Fruit fly (Drosophila melanogaster) whole organism, embryonic: ENCODE measurements around the gene UQCR-Q.

Source experiments
- ATbp ChIP-seq: fragments of 200-800 bp; sonication (Bioruptor generic); optimal IDR thresholded peaks from 2 replicates; lab custom pipeline; 2017; ENCODE audit warnings: missing biosample characterization, mild to moderate bottlenecking, missing genetic modification characterization, missing genetic modification reagents
- Bdp1 ChIP-seq: fragments of 200-800 bp; sonication (Bioruptor generic); optimal IDR thresholded peaks from 3 replicates; lab custom pipeline; 2016; ENCODE audit warnings: missing biosample characterization, missing genetic modification characterization
- CG10209 ChIP-seq: fragments of 200-800 bp; sonication (Bioruptor generic); optimal IDR thresholded peaks from 3 replicates; lab custom pipeline; 2017; ENCODE audit warnings: missing biosample characterization, mild to moderate bottlenecking, missing genetic modification characterization, missing genetic modification reagents
- CG10267 ChIP-seq: fragments of 200-800 bp; sonication (Bioruptor generic); optimal IDR thresholded peaks from 2 replicates; lab custom pipeline; 2018; ENCODE audit warnings: missing biosample characterization, mild to moderate bottlenecking, missing genetic modification characterization, moderate library complexity
- CG11456 ChIP-seq: fragments of 200-800 bp; sonication (Bioruptor generic); IDR thresholded peaks from 3 replicates; pipeline ENCODE4 v1.3.6; 2022; ENCODE audit warnings: missing biosample characterization, missing genetic modification characterization
- CG11723 ChIP-seq: fragments of 200-800 bp; sonication (Bioruptor generic); optimal IDR thresholded peaks from 2 replicates; lab custom pipeline; 2017; ENCODE audit warnings: missing biosample characterization, mild to moderate bottlenecking, missing genetic modification characterization
- CG1602 ChIP-seq: fragments of 200-800 bp; sonication (Bioruptor generic); optimal IDR thresholded peaks from 3 replicates; lab custom pipeline; 2016; ENCODE audit warnings: missing biosample characterization, missing genetic modification characterization
- CG16779 ChIP-seq: fragments of 200-800 bp; sonication (Bioruptor generic); IDR thresholded peaks from 2 replicates; pipeline ENCODE4 v1.3.6; 2022; ENCODE audit warnings: missing biosample characterization, missing genetic modification characterization
- CG17829 ChIP-seq: fragments of 200-800 bp; optimal IDR thresholded peaks from 2 replicates; lab custom pipeline; 2019; ENCODE audit warnings: missing biosample characterization, mild to moderate bottlenecking, missing genetic modification characterization, moderate library complexity
- CG32767 ChIP-seq: fragments of 200-800 bp; sonication (Bioruptor generic); IDR thresholded peaks from 2 replicates; pipeline ENCODE4 v1.3.6; 2022; ENCODE audit warnings: missing biosample characterization, missing genetic modification characterization
- CG33213 ChIP-seq: fragments of 200-800 bp; sonication (Bioruptor generic); optimal IDR thresholded peaks from 3 replicates; lab custom pipeline; 2016; ENCODE audit warnings: missing biosample characterization, missing genetic modification characterization
- CG6791 ChIP-seq: fragments of 200-800 bp; sonication (Bioruptor generic); IDR thresholded peaks from 3 replicates; pipeline ENCODE4 v1.3.6; 2022; ENCODE audit warnings: missing biosample characterization, missing genetic modification characterization; ENCODE audit not compliant: partially characterized antibody
- CG7357 ChIP-seq: fragments of 200-800 bp; sonication (Bioruptor generic); IDR thresholded peaks from 3 replicates; pipeline ENCODE4 v1.3.6; 2022; ENCODE audit warnings: missing biosample characterization, missing genetic modification characterization
- CG7556 ChIP-seq: fragments of 200-800 bp; sonication (Bioruptor generic); optimal IDR thresholded peaks from 2 replicates; lab custom pipeline; 2017; ENCODE audit warnings: missing biosample characterization, mild to moderate bottlenecking, missing genetic modification characterization
- CG7987 ChIP-seq: fragments of 200-800 bp; sonication (Bioruptor generic); optimal IDR thresholded peaks from 2 replicates; lab custom pipeline; 2018; ENCODE audit warnings: missing biosample characterization, mild to moderate bottlenecking, missing genetic modification characterization, moderate library complexity
- CG8281 ChIP-seq: fragments of 200-800 bp; sonication (Bioruptor generic); optimal IDR thresholded peaks from 2 replicates; lab custom pipeline; 2018; ENCODE audit warnings: missing biosample characterization, mild to moderate bottlenecking, missing genetic modification characterization, moderate library complexity
- CG9215 ChIP-seq: fragments of 200-800 bp; sonication (Bioruptor generic); IDR thresholded peaks from 2 replicates; pipeline ENCODE4 v1.3.6; 2022; ENCODE audit warnings: missing biosample characterization, missing genetic modification characterization
- CTCF ChIP-seq: fragments of 200-800 bp; sonication (Bioruptor generic); optimal IDR thresholded peaks from 2 replicates; lab custom pipeline; 2017; ENCODE audit warnings: missing biosample characterization, mild to moderate bottlenecking, missing genetic modification characterization, moderate library complexity
- Fer2 ChIP-seq: fragments of 200-800 bp; sonication (Bioruptor generic); optimal IDR thresholded peaks from 2 replicates; lab custom pipeline; 2018; ENCODE audit warnings: missing biosample characterization, mild to moderate bottlenecking, missing genetic modification characterization, moderate library complexity
- Gsc ChIP-seq: fragments of 200-800 bp; sonication (Bioruptor generic); IDR thresholded peaks from 2 replicates; pipeline ENCODE4 v1.3.6; 2022; ENCODE audit warnings: missing biosample characterization, missing genetic modification characterization
- Hey ChIP-seq: fragments of 200-800 bp; sonication (Bioruptor generic); optimal IDR thresholded peaks from 3 replicates; lab custom pipeline; 2018; ENCODE audit warnings: missing biosample characterization, mild to moderate bottlenecking, missing genetic modification characterization
- Hr39 ChIP-seq: fragments of >200 bp; optimal IDR thresholded peaks from 2 replicates; lab custom pipeline; 2017
- Lhr ChIP-seq: fragments of 200-800 bp; sonication (Bioruptor generic); optimal IDR thresholded peaks from 3 replicates; lab custom pipeline; 2017; ENCODE audit warnings: mild to moderate bottlenecking, missing biosample characterization, missing genetic modification reagents, missing genetic modification characterization
- Med ChIP-seq: fragments of 200-800 bp; sonication (Bioruptor generic); peaks from one replicate; lab custom pipeline; 2016; ENCODE audit warnings: missing biosample characterization, missing genetic modification characterization, mild to moderate bottlenecking, inconsistent platforms, moderate library complexity
- NC2α ChIP-seq: fragments of 200-800 bp; sonication (Bioruptor generic); optimal IDR thresholded peaks from 2 replicates; lab custom pipeline; 2016; ENCODE audit warnings: missing biosample characterization, missing genetic modification characterization
- Side ChIP-seq: fragments of 200-800 bp; sonication (Bioruptor generic); optimal IDR thresholded peaks from 2 replicates; lab custom pipeline; 2016; ENCODE audit warnings: missing biosample characterization, missing genetic modification characterization
- Sin3A ChIP-seq: fragments of >200 bp; optimal IDR thresholded peaks from 2 replicates; lab custom pipeline; 2018
- Sry-β ChIP-seq: fragments of 200-800 bp; sonication (Bioruptor generic); optimal IDR thresholded peaks from 2 replicates; lab custom pipeline; 2018; ENCODE audit warnings: missing biosample characterization, mild to moderate bottlenecking, missing genetic modification characterization, moderate library complexity
- Sry-δ ChIP-seq: fragments of 200-800 bp; sonication (Bioruptor generic); optimal IDR thresholded peaks from 2 replicates; lab custom pipeline; 2016; ENCODE audit warnings: missing biosample characterization, missing genetic modification characterization
- Tbp ChIP-seq: fragments of >200 bp; optimal IDR thresholded peaks from 2 replicates; lab custom pipeline; 2018; ENCODE audit warnings: missing biosample characterization, missing genetic modification characterization
- Xrp1 ChIP-seq: fragments of 200-800 bp; sonication (Bioruptor generic); IDR thresholded peaks from 2 replicates; pipeline ENCODE4 v1.3.6; 2022; ENCODE audit warnings: missing biosample characterization, missing genetic modification characterization
- aop ChIP-seq: fragments of 200-800 bp; sonication (Bioruptor generic); IDR thresholded peaks from 2 replicates; pipeline ENCODE4 v1.3.6; 2022; ENCODE audit warnings: missing biosample characterization, missing genetic modification characterization
- ara ChIP-seq: fragments of 200-800 bp; sonication (Bioruptor generic); IDR thresholded peaks from 2 replicates; pipeline ENCODE4 v1.3.6; 2022; ENCODE audit warnings: missing biosample characterization, missing genetic modification characterization
- bsh ChIP-seq, 2 experiments: fragments of 200-800 bp; sonication (Bioruptor generic); optimal IDR thresholded peaks; 2 replicates each; lab custom pipeline; 2017 to 2018; ENCODE audit warnings: mild to moderate bottlenecking in 2 of 2, missing biosample characterization in 2 of 2, missing genetic modification characterization in 2 of 2, moderate library complexity in 1 of 2
- btn ChIP-seq: fragments of 200-800 bp; sonication (Bioruptor generic); optimal IDR thresholded peaks from 2 replicates; lab custom pipeline; 2016; ENCODE audit warnings: missing biosample characterization, missing genetic modification characterization
- cas ChIP-seq: fragments of 200-800 bp; sonication (Bioruptor generic); IDR thresholded peaks from 2 replicates; pipeline ENCODE4 v1.3.6; 2022; ENCODE audit warnings: missing biosample characterization, missing genetic modification characterization
- cato ChIP-seq: fragments of 200-800 bp; sonication (Bioruptor generic); optimal IDR thresholded peaks from 2 replicates; lab custom pipeline; 2016; ENCODE audit warnings: missing biosample characterization, missing genetic modification characterization, borderline replicate concordance
- corto ChIP-seq: fragments of 200-800 bp; sonication (Bioruptor generic); optimal IDR thresholded peaks from 2 replicates; lab custom pipeline; 2016; ENCODE audit warnings: missing biosample characterization, mild to moderate bottlenecking, missing genetic modification characterization, moderate library complexity
- croc ChIP-seq: fragments of 200-800 bp; sonication (Bioruptor generic); conservative IDR thresholded peaks from 3 replicates; pipeline ENCODE4 v1.3.6; 2022; ENCODE audit warnings: missing biosample characterization, missing genetic modification characterization
- lbe ChIP-seq: fragments of 200-800 bp; sonication (Bioruptor generic); optimal IDR thresholded peaks from 2 replicates; lab custom pipeline; 2016; ENCODE audit warnings: missing biosample characterization, mild to moderate bottlenecking, missing genetic modification characterization
- lilli ChIP-seq: fragments of 200-800 bp; sonication (Bioruptor generic); optimal IDR thresholded peaks from 3 replicates; lab custom pipeline; 2016; ENCODE audit warnings: missing biosample characterization, missing genetic modification characterization
- lola ChIP-seq, 3 experiments: fragments of >200 bp in 2 of 3; fragments of 200-800 bp in 1 of 3; sonication (Bioruptor generic) in 1 of 3; optimal IDR thresholded peaks; 2 replicates each; lab custom pipeline; 2017 to 2019; ENCODE audit warnings: missing biosample characterization in 3 of 3, missing genetic modification characterization in 3 of 3, mild to moderate bottlenecking in 1 of 3, moderate library complexity in 1 of 3
- mam ChIP-seq: fragments of 200-800 bp; sonication (Bioruptor generic); optimal IDR thresholded peaks from 3 replicates; lab custom pipeline; 2016; ENCODE audit warnings: missing biosample characterization, missing genetic modification characterization
- oc ChIP-seq: fragments of 200-800 bp; sonication (Bioruptor generic); optimal IDR thresholded peaks from 2 replicates; lab custom pipeline; 2018; ENCODE audit warnings: missing biosample characterization, mild to moderate bottlenecking, missing genetic modification characterization, moderate library complexity
- otp ChIP-seq: fragments of 200-800 bp; sonication (Bioruptor generic); IDR thresholded peaks from 3 replicates; pipeline ENCODE4, ENCODE4 v1.3.6; 2022; ENCODE audit warnings: missing biosample characterization, missing genetic modification characterization
- p53 ChIP-seq: fragments of 200-800 bp; sonication (Bioruptor generic); optimal IDR thresholded peaks from 2 replicates; lab custom pipeline; 2016; ENCODE audit warnings: missing biosample characterization, missing genetic modification characterization
- pb ChIP-seq: fragments of 200-800 bp; sonication (Bioruptor generic); optimal IDR thresholded peaks from 3 replicates; lab custom pipeline; 2016; ENCODE audit warnings: missing biosample characterization, missing genetic modification characterization
- pfk ChIP-seq: fragments of 200-800 bp; sonication (Bioruptor generic); optimal IDR thresholded peaks from 2 replicates; lab custom pipeline; 2018; ENCODE audit warnings: missing biosample characterization, mild to moderate bottlenecking, missing genetic modification characterization, moderate library complexity
- slbo ChIP-seq: fragments of 200-800 bp; sonication (Bioruptor generic); IDR thresholded peaks from 2 replicates; pipeline ENCODE4 v1.3.6; 2022; ENCODE audit warnings: missing biosample characterization, missing genetic modification characterization
- tll ChIP-seq, 2 experiments: fragments of 200-800 bp in 1 of 2; fragments of >200 bp in 1 of 2; sonication (Bioruptor generic) in 1 of 2; optimal IDR thresholded peaks; 2 replicates each; lab custom pipeline; 2017 to 2019; ENCODE audit warnings: missing biosample characterization in 2 of 2, missing genetic modification characterization in 2 of 2, mild to moderate bottlenecking in 1 of 2, moderate library complexity in 1 of 2
- trem ChIP-seq: fragments of 200-800 bp; optimal IDR thresholded peaks from 3 replicates; lab custom pipeline; 2019; ENCODE audit warnings: missing biosample characterization, mild to moderate bottlenecking, missing genetic modification characterization, moderate library complexity

The UQCR-Q gene

dm6 chr3L:17485280-17485792 lies 10.8 kb downstream of the UQCR-Q start (continued):
- no peak for TF ChIP-seq lilli (GFP tag; lab: Kevin White, UChicago)
- peak; percentile 69 for TF ChIP-seq pfk (GFP tag; lab: Kevin White, UChicago)
- TF ChIP-seq Sry-β = peak; percentile 70
- no peak for TF ChIP-seq tll (GFP tag; optimal IDR thresholded peaks at IDR 0.05; lab: Kevin White, UChicago)
- TF ChIP-seq pb (GFP tag; lab: Kevin White, UChicago) = peak; percentile 38
- peak; percentile 56 for TF ChIP-seq NC2α (GFP tag; lab: Kevin White, UChicago)
- no peak for TF ChIP-seq aop (GFP tag; lab: Robert Waterston, UW)
- TF ChIP-seq CG16779 (GFP tag; lab: Robert Waterston, UW) = no peak
- TF ChIP-seq trem (tag; lab: Kevin White, UChicago) = peak; percentile 66
- peak; percentile 25 for TF ChIP-seq Fer2 (tag; lab: Kevin White, UChicago)
- TF ChIP-seq Tbp (GFP tag; lab: Kevin White, UChicago) = no peak
- TF ChIP-seq CG8281 (tag; lab: Kevin White, UChicago) = peak; percentile 87
- TF ChIP-seq Lhr (GFP tag; lab: Kevin White, UChicago) = peak; percentile 90
- TF ChIP-seq CG11723 = peak; percentile 87
- TF ChIP-seq CG17829 (tag; lab: Kevin White, UChicago) = peak; percentile 78
- TF ChIP-seq mam (GFP tag; lab: Kevin White, UChicago) = no peak
- TF ChIP-seq CG11456 = no peak
- TF ChIP-seq p53 (GFP tag; lab: Kevin White, UChicago) = peak; percentile 30
- TF ChIP-seq Hr39 = no peak
- TF ChIP-seq croc (GFP tag; lab: Robert Waterston, UW) = peak; percentile 46
- TF ChIP-seq lola (GFP tag; optimal IDR thresholded peaks at IDR 0.05; lab: Kevin White, UChicago) = peak in 1 of 3 experiments; percentile 86
- TF ChIP-seq ara (GFP tag; lab: Robert Waterston, UW) = peak; percentile 79
- peak; percentile 91 for TF ChIP-seq CG7987 (GFP tag; lab: Kevin White, UChicago)
- peak; percentile 93 for TF ChIP-seq Med (GFP tag; lab: Kevin White, UChicago)
- peak; percentile 59 for TF ChIP-seq CTCF (GFP tag; lab: Kevin White, UChicago)
- peak; percentile 70 for TF ChIP-seq cato (GFP tag; lab: Kevin White, UChicago)
- peak; percentile 77 for TF ChIP-seq Hey (tag; lab: Kevin White, UChicago)
- peak; percentile 43 for TF ChIP-seq CG1602 (GFP tag; lab: Kevin White, UChicago)
- TF ChIP-seq CG10267 (tag; lab: Kevin White, UChicago) = peak; percentile 40
- TF ChIP-seq CG7556 = peak; percentile 81
- peak; percentile 35 for TF ChIP-seq Bdp1 (GFP tag; lab: Kevin White, UChicago)
- peak; percentile 68 for TF ChIP-seq CG33213
- peak; percentile 8 to 92 for TF ChIP-seq bsh (GFP tag; optimal IDR thresholded peaks at IDR 0.05; lab: Kevin White, UChicago)
- TF ChIP-seq CG9215 (GFP tag; lab: Robert Waterston, UW) = no peak
- peak; percentile 86 for TF ChIP-seq Xrp1
- peak; percentile 43 for TF ChIP-seq btn (GFP tag; lab: Kevin White, UChicago)
- peak; percentile 79 for TF ChIP-seq CG10209
- TF ChIP-seq CG6791 (GFP tag; lab: Robert Waterston, UW) = no peak
- TF ChIP-seq otp (GFP tag; lab: Robert Waterston, UW) = peak; percentile 76; the same call in 2 of the 3 replicates
- no peak for TF ChIP-seq Sin3A (lab: Kevin White, UChicago)
- no peak for TF ChIP-seq CG7357 (GFP tag; lab: Robert Waterston, UW)
- TF ChIP-seq lbe (GFP tag; lab: Kevin White, UChicago) = peak; percentile 65
- no peak for TF ChIP-seq Gsc (GFP tag; lab: Robert Waterston, UW)
- TF ChIP-seq ATbp (GFP tag; lab: Kevin White, UChicago) = peak; percentile 99
- TF ChIP-seq cas (GFP tag; lab: Robert Waterston, UW) = no peak
- TF ChIP-seq Sry-δ (GFP tag; lab: Kevin White, UChicago) = peak; percentile 26
- no peak for TF ChIP-seq slbo (GFP tag; lab: Robert Waterston, UW)
- TF ChIP-seq oc (tag; lab: Kevin White, UChicago) = peak; percentile 81
- TF ChIP-seq CG32767 (GFP tag; lab: Robert Waterston, UW) = 0 out of 2 replicates have a peak, but pooled peaks have one; percentile 32
- peak; percentile 72 for TF ChIP-seq Side
- TF ChIP-seq corto = no peak
